Worm (Caenorhabditis elegans) whole organism, late embryonic: ENCODE data around the gene vps-36.

Experiments used
- C08G9.2 ChIP-seq: sonication (generic microtip); optimal IDR thresholded peaks from 2 replicates; lab custom pipeline; 2016; ENCODE audit warnings: mild to moderate bottlenecking, missing genetic modification characterization, moderate library complexity, missing compliant biosample characterization
- C38D4.7 ChIP-seq: fragments of 200-800 bp; sonication (Bioruptor generic); optimal IDR thresholded peaks from 2 replicates; lab custom pipeline; 2018; ENCODE audit warnings: mild to moderate bottlenecking, missing genetic modification characterization, moderate library complexity, missing compliant biosample characterization
- K09A11.1 ChIP-seq: sonication (generic microtip); optimal IDR thresholded peaks from 2 replicates; lab custom pipeline; 2017; ENCODE audit warnings: antibody characterized with exemption, mild to moderate bottlenecking, missing genetic modification characterization, missing compliant biosample characterization; ENCODE audit not compliant: insufficient read depth
- ahr-1 ChIP-seq: sonication (generic microtip); optimal IDR thresholded peaks from 2 replicates; lab custom pipeline; 2016; ENCODE audit warnings: missing genetic modification characterization, missing compliant biosample characterization
- ceh-14 ChIP-seq: sonication (generic microtip); optimal IDR thresholded peaks from 2 replicates; lab custom pipeline; 2016; ENCODE audit warnings: missing genotype, missing genetic modification characterization, missing compliant biosample characterization
- ceh-18 ChIP-seq: sonication (generic microtip); optimal IDR thresholded peaks from 2 replicates; lab custom pipeline; 2016; ENCODE audit warnings: missing genetic modification characterization, missing compliant biosample characterization
- ceh-30 ChIP-seq: fragments of 150-350 bp; optimal IDR thresholded peaks from 2 replicates; lab custom pipeline; 2014; ENCODE audit warnings: missing biosample characterization, missing genetic modification characterization
- ceh-31 ChIP-seq: sonication (generic microtip); optimal IDR thresholded peaks from 2 replicates; lab custom pipeline; 2016; ENCODE audit warnings: missing genetic modification characterization, missing compliant biosample characterization
- ceh-34 ChIP-seq: sonication (generic microtip); optimal IDR thresholded peaks from 2 replicates; lab custom pipeline; 2016; ENCODE audit warnings: mild to moderate bottlenecking, missing genetic modification characterization, missing compliant biosample characterization
- ceh-6 ChIP-seq: fragments of 200-800 bp; sonication (Bioruptor generic); optimal IDR thresholded peaks from 2 replicates; lab custom pipeline; 2018; ENCODE audit warnings: mild to moderate bottlenecking, missing genetic modification characterization, missing compliant biosample characterization
- ceh-9 ChIP-seq: sonication (generic microtip); optimal IDR thresholded peaks from 2 replicates; lab custom pipeline; 2016; ENCODE audit warnings: mild to moderate bottlenecking, missing genetic modification characterization, inconsistent platforms, missing compliant biosample characterization
- che-1 ChIP-seq: sonication (generic microtip); optimal IDR thresholded peaks from 2 replicates; lab custom pipeline; 2016; ENCODE audit warnings: mild to moderate bottlenecking, missing genetic modification characterization, missing compliant biosample characterization
- dmd-4 ChIP-seq: sonication (generic microtip); optimal IDR thresholded peaks from 2 replicates; lab custom pipeline; 2016; ENCODE audit warnings: borderline replicate concordance, missing genetic modification characterization, missing compliant biosample characterization
- elt-2 ChIP-seq: sonication (generic microtip); optimal IDR thresholded peaks from 2 replicates; lab custom pipeline; 2016; ENCODE audit warnings: missing genetic modification reagents, missing genetic modification characterization, missing compliant biosample characterization
- elt-4 ChIP-seq: sonication (generic microtip); optimal IDR thresholded peaks from 2 replicates; lab custom pipeline; 2016; ENCODE audit warnings: missing genetic modification characterization, missing compliant biosample characterization
- ets-4 ChIP-seq: sonication (generic microtip); optimal IDR thresholded peaks from 2 replicates; lab custom pipeline; 2016; ENCODE audit warnings: missing genetic modification characterization, missing compliant biosample characterization
- eyg-1 ChIP-seq: sonication (generic microtip); optimal IDR thresholded peaks from 2 replicates; lab custom pipeline; 2016; ENCODE audit warnings: missing genotype, missing genetic modification characterization, missing compliant biosample characterization
- gmeb-2 ChIP-seq: sonication (generic microtip); optimal IDR thresholded peaks from 2 replicates; lab custom pipeline; 2016; ENCODE audit warnings: missing genetic modification characterization, inconsistent platforms, missing compliant biosample characterization
- hlh-6 ChIP-seq: sonication (generic microtip); optimal IDR thresholded peaks from 2 replicates; lab custom pipeline; 2016; ENCODE audit warnings: missing genotype, missing genetic modification characterization, missing compliant biosample characterization
- lim-6 ChIP-seq: sonication (generic microtip); optimal IDR thresholded peaks from 2 replicates; lab custom pipeline; 2016; ENCODE audit warnings: missing genetic modification characterization, missing compliant biosample characterization
- mec-3 ChIP-seq: sonication (generic microtip); optimal IDR thresholded peaks from 2 replicates; lab custom pipeline; 2016; ENCODE audit warnings: borderline replicate concordance, missing genetic modification characterization, missing compliant biosample characterization
- nfya-1 ChIP-seq: sonication (generic microtip); optimal IDR thresholded peaks from 2 replicates; lab custom pipeline; 2017; ENCODE audit warnings: missing genetic modification characterization, mild to moderate bottlenecking, missing compliant biosample characterization, antibody characterized with exemption, moderate library complexity
- nhr-11 ChIP-seq: fragments of 150-350 bp; optimal IDR thresholded peaks from 2 replicates; lab custom pipeline; 2014; ENCODE audit warnings: missing biosample characterization, missing genetic modification characterization
- nhr-232 ChIP-seq: sonication (generic microtip); optimal IDR thresholded peaks from 2 replicates; lab custom pipeline; 2016; ENCODE audit warnings: missing genetic modification characterization, missing compliant biosample characterization
- npax-4 ChIP-seq: sonication (generic microtip); optimal IDR thresholded peaks from 2 replicates; lab custom pipeline; 2016; ENCODE audit warnings: missing genetic modification characterization, missing compliant biosample characterization
- odd-2 ChIP-seq: sonication (generic microtip); optimal IDR thresholded peaks from 2 replicates; lab custom pipeline; 2017; ENCODE audit warnings: antibody characterized with exemption, mild to moderate bottlenecking, missing genetic modification characterization, missing compliant biosample characterization
- pag-3 ChIP-seq: sonication (generic microtip); optimal IDR thresholded peaks from 2 replicates; lab custom pipeline; 2016; ENCODE audit warnings: missing compliant biosample characterization, missing genetic modification characterization, borderline replicate concordance
- pat-9 ChIP-seq: fragments of 200-800 bp; sonication (Bioruptor generic); optimal IDR thresholded peaks from 2 replicates; lab custom pipeline; 2018; ENCODE audit warnings: mild to moderate bottlenecking, missing genetic modification characterization, moderate library complexity, missing compliant biosample characterization
- pax-1 ChIP-seq: fragments of 150-350 bp; optimal IDR thresholded peaks from 2 replicates; lab custom pipeline; 2014; ENCODE audit warnings: missing biosample characterization, missing genetic modification characterization
- pha-2 ChIP-seq: sonication (generic microtip); optimal IDR thresholded peaks from 2 replicates; lab custom pipeline; 2017; ENCODE audit warnings: mild to moderate bottlenecking, missing genetic modification characterization, missing compliant biosample characterization
- rnt-1 ChIP-seq: sonication (generic microtip); optimal IDR thresholded peaks from 2 replicates; lab custom pipeline; 2016; ENCODE audit warnings: missing genetic modification characterization, missing compliant biosample characterization
- sdc-2 ChIP-seq: sonication (generic microtip); optimal IDR thresholded peaks from 2 replicates; lab custom pipeline; 2016; ENCODE audit warnings: missing genotype, missing genetic modification characterization, missing compliant biosample characterization
- sox-2 ChIP-seq: fragments of 200-800 bp; sonication (Bioruptor generic); IDR thresholded peaks from 2 replicates; pipeline ENCODE4 v1.3.6; 2022; ENCODE audit warnings: missing genetic modification reagents, missing genetic modification characterization, missing compliant biosample characterization
- tbx-7 ChIP-seq: sonication (generic microtip); optimal IDR thresholded peaks from 2 replicates; lab custom pipeline; 2016; ENCODE audit warnings: missing genotype, missing genetic modification characterization, missing compliant biosample characterization
- ttx-3 ChIP-seq: sonication (generic microtip); optimal IDR thresholded peaks from 2 replicates; lab custom pipeline; 2016; ENCODE audit warnings: missing genetic modification reagents, missing genetic modification characterization, missing compliant biosample characterization
- unc-3 ChIP-seq, 2 experiments: fragments of 200-800 bp in 1 of 2; sonication (Bioruptor generic) in 1 of 2; sonication (generic microtip) in 1 of 2; conservative IDR thresholded peaks in 1 of 2; optimal IDR thresholded peaks in 1 of 2; 2 replicates each; pipeline versions ENCODE4 v1.3.6 to Lab custom; 2016 to 2022; ENCODE audit warnings: missing compliant biosample characterization in 2 of 2, missing genetic modification characterization in 2 of 2, missing genetic modification reagents in 1 of 2
- unc-55 ChIP-seq: sonication (generic microtip); optimal IDR thresholded peaks from 2 replicates; lab custom pipeline; 2017; ENCODE audit warnings: missing biosample characterization, missing genetic modification reagents, missing genetic modification characterization
- unc-86 ChIP-seq: sonication (generic microtip); optimal IDR thresholded peaks from 2 replicates; lab custom pipeline; 2016; ENCODE audit warnings: missing genetic modification characterization, missing compliant biosample characterization
- zip-5 ChIP-seq: sonication (generic microtip); optimal IDR thresholded peaks from 2 replicates; lab custom pipeline; 2016; ENCODE audit warnings: missing genetic modification characterization, missing compliant biosample characterization

vps-36 gene

DNA sequence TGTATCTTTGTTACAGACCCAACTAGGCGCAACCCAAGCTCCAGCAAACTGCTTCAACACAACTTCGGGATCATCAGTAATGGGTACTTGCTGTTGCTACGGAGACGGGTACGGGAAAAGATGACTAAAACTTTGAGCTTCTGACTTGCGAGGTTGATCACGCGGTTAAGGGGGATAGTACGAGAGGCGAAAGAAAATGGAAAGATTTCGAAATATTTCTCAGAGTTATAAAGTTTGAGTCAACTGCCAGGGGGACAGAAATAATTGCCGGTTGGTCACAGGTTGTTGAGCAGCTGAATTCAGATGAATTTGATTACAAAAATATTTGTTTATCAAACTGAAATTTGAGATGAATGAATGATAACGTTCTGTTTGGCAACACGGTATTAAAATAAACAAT is 34.8 kb downstream of the vps-36 start:
- no peak for TF ChIP-seq tbx-7
- TF ChIP-seq elt-2 (tag; lab: Kevin White, UChicago) = no peak
- TF ChIP-seq ceh-18 (tag; lab: Kevin White, UChicago) = no peak
- TF ChIP-seq C08G9.2 = no peak
- no peak for TF ChIP-seq sdc-2 (tag; lab: Kevin White, UChicago)
- no peak for TF ChIP-seq sox-2 (GFP tag; lab: Robert Waterston, UW)
- TF ChIP-seq pag-3 (tag; lab: Kevin White, UChicago) = no peak
- TF ChIP-seq odd-2 (tag; lab: Kevin White, UChicago) = no peak
- TF ChIP-seq lim-6 (tag; lab: Kevin White, UChicago) = no peak
- TF ChIP-seq C38D4.7 (GFP tag; lab: Kevin White, UChicago) = no peak
- TF ChIP-seq mec-3 = no peak
- TF ChIP-seq rnt-1 = no peak
- no peak for TF ChIP-seq ceh-9 (tag; lab: Kevin White, UChicago)
- no peak for TF ChIP-seq elt-4 (tag; lab: Kevin White, UChicago)
- TF ChIP-seq che-1 (tag; lab: Kevin White, UChicago) = no peak
- no peak for TF ChIP-seq nhr-232

DNA sequence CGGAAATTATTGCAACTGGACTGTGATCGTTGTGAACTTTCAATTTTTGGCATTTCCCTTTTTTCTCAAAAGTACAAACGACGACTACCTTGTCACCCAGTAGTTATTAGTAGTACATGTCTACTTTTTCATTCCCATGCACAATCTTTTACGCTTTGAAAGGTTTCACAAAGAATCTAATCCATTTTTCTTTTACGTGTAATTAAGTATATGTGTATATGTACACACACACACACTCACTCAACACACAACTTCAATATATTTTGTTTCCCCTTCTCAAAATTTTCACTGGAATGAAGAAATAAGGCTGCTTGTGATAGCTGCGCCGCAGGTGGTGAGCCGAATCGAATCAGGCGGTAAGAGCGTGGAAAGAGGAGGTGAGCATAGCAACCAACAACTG is 35.7 kb downstream of the vps-36 start, which contains the start of gene F58B4.6:
F58B4.6 (plus strand) TSS at position 301 of the 400 bp plus-strand sequence.
- no peak for TF ChIP-seq C08G9.2
- no peak for TF ChIP-seq ceh-31 (tag; lab: Kevin White, UChicago)
- TF ChIP-seq ets-4 (tag; lab: Kevin White, UChicago) = no peak
- TF ChIP-seq unc-55 (GFP tag; lab: Kevin White, UChicago) = no peak
- TF ChIP-seq nfya-1 (tag; lab: Kevin White, UChicago) = no peak
- no peak for TF ChIP-seq eyg-1 (tag; lab: Kevin White, UChicago)
- TF ChIP-seq mec-3 = no peak
- no peak for TF ChIP-seq ceh-14 (tag; lab: Kevin White, UChicago)
- no peak for TF ChIP-seq ttx-3
- no peak for TF ChIP-seq zip-5 (tag; lab: Kevin White, UChicago)

DNA sequence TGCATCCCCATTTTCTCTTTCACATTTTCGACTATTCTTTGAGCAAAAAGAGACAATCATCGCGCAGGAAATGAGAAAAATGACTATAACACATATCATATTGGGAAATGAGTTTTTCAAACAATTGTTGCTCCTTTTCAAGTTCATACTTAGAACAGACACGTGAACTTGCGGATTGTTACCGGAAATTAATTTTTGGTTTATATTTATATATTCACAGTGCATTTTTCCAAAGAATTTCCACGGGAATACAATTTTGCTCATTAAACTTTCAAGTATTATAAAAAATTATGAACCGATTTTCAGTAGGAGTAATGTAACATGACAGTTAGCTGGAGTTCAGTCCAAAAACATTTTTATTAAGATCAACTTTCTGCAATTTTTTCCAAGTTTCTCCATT is 37.2 kb downstream of the vps-36 start, which contains the start of gene F58B4.7:
F58B4.7 (minus strand) TSS at position 101 of the 400 bp plus-strand sequence.
- TF ChIP-seq K09A11.1 (tag; lab: Kevin White, UChicago) (no peak), unc-86 (tag; lab: Kevin White, UChicago) (no peak), hlh-6 (tag; lab: Kevin White, UChicago) (no peak), unc-55 (GFP tag; lab: Kevin White, UChicago) (no peak), rnt-1 (no peak), gmeb-2 (tag; lab: Kevin White, UChicago) (no peak), pat-9 (tag; lab: Kevin White, UChicago) (no peak), mec-3 (no peak), pha-2 (no peak), nhr-11 (tag; lab: Kevin White, UChicago) (no peak), lim-6 (tag; lab: Kevin White, UChicago) (no peak), ceh-30 (tag; lab: Kevin White, UChicago) (no peak), dmd-4 (tag; lab: Kevin White, UChicago) (no peak), unc-3 (GFP tag; conservative IDR thresholded peaks at IDR 0.05; lab: Robert Waterston, UW) (no peak), unc-3 (tag; optimal IDR thresholded peaks at IDR 0.05; lab: Kevin White, UChicago) (no peak), ceh-34 (tag; lab: Kevin White, UChicago) (no peak), ahr-1 (no peak), npax-4 (no peak), pax-1 (tag; lab: Kevin White, UChicago) (no peak), ceh-6 (GFP tag; lab: Kevin White, UChicago) (no peak)
- TF ChIP-seq, all 69 proteins: peak for 0
